Fruit fly (Drosophila melanogaster) whole organism, embryonic: ENCODE measurements around the gene Tsf2.

Experiments
- CG10543 ChIP-seq: fragments of 200-800 bp; sonication (Bioruptor generic); optimal IDR thresholded peaks from 3 replicates; lab custom pipeline; 2017; ENCODE audit warnings: missing biosample characterization, mild to moderate bottlenecking, missing genetic modification characterization, moderate library complexity
- CG10959 ChIP-seq: fragments of 200-800 bp; sonication (Bioruptor generic); IDR thresholded peaks from 2 replicates; pipeline ENCODE4 v1.3.6; 2022; ENCODE audit warnings: missing biosample characterization, missing genetic modification characterization
- CG11723 ChIP-seq: fragments of 200-800 bp; sonication (Bioruptor generic); optimal IDR thresholded peaks from 2 replicates; lab custom pipeline; 2017; ENCODE audit warnings: missing biosample characterization, mild to moderate bottlenecking, missing genetic modification characterization
- CG12659 ChIP-seq: fragments of 200-800 bp; sonication (Bioruptor generic); optimal IDR thresholded peaks from 3 replicates; lab custom pipeline; 2017; ENCODE audit warnings: mild to moderate bottlenecking, missing biosample characterization, missing genetic modification reagents, missing genetic modification characterization
- CG13123 ChIP-seq: fragments of 200-800 bp; sonication (Bioruptor generic); optimal IDR thresholded peaks from 2 replicates; lab custom pipeline; 2016; ENCODE audit warnings: missing biosample characterization, missing genetic modification characterization
- CG15479 ChIP-seq: fragments of 200-800 bp; sonication (Bioruptor generic); optimal IDR thresholded peaks from 3 replicates; lab custom pipeline; 2019; ENCODE audit warnings: missing biosample characterization, mild to moderate bottlenecking, missing genetic modification characterization, moderate library complexity
- CG15514 ChIP-seq: fragments of 200-800 bp; sonication (Bioruptor generic); optimal IDR thresholded peaks from 3 replicates; lab custom pipeline; 2017; ENCODE audit warnings: missing biosample characterization, missing genetic modification characterization, mild to moderate bottlenecking, moderate library complexity, missing genetic modification reagents
- CG15601 ChIP-seq: fragments of 200-800 bp; sonication (Bioruptor generic); optimal IDR thresholded peaks from 3 replicates; lab custom pipeline; 2019; ENCODE audit warnings: missing biosample characterization, mild to moderate bottlenecking, missing genetic modification characterization, moderate library complexity
- CG17186 ChIP-seq: fragments of 200-800 bp; sonication (Bioruptor generic); optimal IDR thresholded peaks from 3 replicates; lab custom pipeline; 2017; ENCODE audit warnings: missing biosample characterization, missing genetic modification reagents, missing genetic modification characterization
- CG17912 ChIP-seq: fragments of 200-800 bp; sonication (Bioruptor generic); optimal IDR thresholded peaks from 2 replicates; lab custom pipeline; 2018; ENCODE audit warnings: missing biosample characterization, mild to moderate bottlenecking, missing genetic modification characterization
- CG18764 ChIP-seq: fragments of 200-800 bp; sonication (Bioruptor generic); optimal IDR thresholded peaks from 3 replicates; lab custom pipeline; 2016; ENCODE audit warnings: missing biosample characterization, missing genetic modification characterization
- CG2678 ChIP-seq: fragments of 200-800 bp; sonication (Bioruptor generic); optimal IDR thresholded peaks from 3 replicates; lab custom pipeline; 2019; ENCODE audit warnings: missing biosample characterization, mild to moderate bottlenecking, missing genetic modification characterization, moderate library complexity
- CG3281 ChIP-seq: fragments of 200-800 bp; sonication (Bioruptor generic); optimal IDR thresholded peaks from 3 replicates; lab custom pipeline; 2017; ENCODE audit warnings: missing biosample characterization, mild to moderate bottlenecking, missing genetic modification characterization
- CG33213 ChIP-seq: fragments of 200-800 bp; sonication (Bioruptor generic); optimal IDR thresholded peaks from 3 replicates; lab custom pipeline; 2016; ENCODE audit warnings: missing biosample characterization, missing genetic modification characterization
- CG33557 ChIP-seq: fragments of 200-800 bp; sonication (Bioruptor generic); optimal IDR thresholded peaks from 2 replicates; lab custom pipeline; 2019; ENCODE audit warnings: missing biosample characterization, mild to moderate bottlenecking, missing genetic modification characterization, moderate library complexity
- CG34224 ChIP-seq: fragments of 200-800 bp; sonication (Bioruptor generic); IDR thresholded peaks from 3 replicates; pipeline ENCODE4 v1.3.6; 2022; ENCODE audit warnings: missing biosample characterization, missing genetic modification characterization; ENCODE audit not compliant: partially characterized antibody
- CG4404 ChIP-seq: fragments of 200-800 bp; sonication (Bioruptor generic); IDR thresholded peaks from 2 replicates; pipeline ENCODE4 v1.3.6; 2022; ENCODE audit warnings: missing biosample characterization, missing genetic modification characterization
- CG5180 ChIP-seq: fragments of 200-800 bp; sonication (Bioruptor generic); optimal IDR thresholded peaks from 3 replicates; lab custom pipeline; 2017; ENCODE audit warnings: missing biosample characterization, missing genetic modification characterization, mild to moderate bottlenecking, moderate library complexity, missing genetic modification reagents
- CG7556 ChIP-seq: fragments of 200-800 bp; sonication (Bioruptor generic); optimal IDR thresholded peaks from 2 replicates; lab custom pipeline; 2017; ENCODE audit warnings: missing biosample characterization, mild to moderate bottlenecking, missing genetic modification characterization
- CG8478 ChIP-seq: fragments of >200 bp; optimal IDR thresholded peaks from 2 replicates; lab custom pipeline; 2018
- CG9215 ChIP-seq: fragments of 200-800 bp; sonication (Bioruptor generic); IDR thresholded peaks from 2 replicates; pipeline ENCODE4 v1.3.6; 2022; ENCODE audit warnings: missing biosample characterization, missing genetic modification characterization
- CG9797 ChIP-seq: fragments of 200-800 bp; sonication (Bioruptor generic); optimal IDR thresholded peaks from 3 replicates; lab custom pipeline; 2018; ENCODE audit warnings: missing biosample characterization, mild to moderate bottlenecking, missing genetic modification characterization
- CTCF ChIP-seq: fragments of 200-800 bp; sonication (Bioruptor generic); optimal IDR thresholded peaks from 2 replicates; lab custom pipeline; 2017; ENCODE audit warnings: missing biosample characterization, mild to moderate bottlenecking, missing genetic modification characterization, moderate library complexity
- Dip2 ChIP-seq: fragments of 200-800 bp; sonication (Bioruptor generic); IDR thresholded peaks from 2 replicates; pipeline ENCODE4 v1.3.6; 2022; ENCODE audit warnings: missing biosample characterization, missing genetic modification characterization
- Dip3 ChIP-seq: fragments of 200-800 bp; sonication (Bioruptor generic); optimal IDR thresholded peaks from 3 replicates; lab custom pipeline; 2016; ENCODE audit warnings: missing biosample characterization, missing genetic modification characterization
- Hr39 ChIP-seq: fragments of >200 bp; optimal IDR thresholded peaks from 2 replicates; lab custom pipeline; 2017
- Max ChIP-seq: fragments of 200-800 bp; sonication (Bioruptor generic); optimal IDR thresholded peaks from 2 replicates; lab custom pipeline; 2016; ENCODE audit warnings: missing biosample characterization, mild to moderate bottlenecking, missing genetic modification characterization
- Nf-YB ChIP-seq: fragments of 200-800 bp; sonication (Bioruptor generic); optimal IDR thresholded peaks from 3 replicates; lab custom pipeline; 2019; ENCODE audit warnings: missing biosample characterization, mild to moderate bottlenecking, missing genetic modification characterization, moderate library complexity
- Oaz ChIP-seq: fragments of 200-800 bp; sonication (Bioruptor generic); IDR thresholded peaks from 2 replicates; pipeline ENCODE4 v1.3.6; 2022; ENCODE audit warnings: missing biosample characterization, missing genetic modification characterization
- Sry-β ChIP-seq: fragments of 200-800 bp; sonication (Bioruptor generic); optimal IDR thresholded peaks from 2 replicates; lab custom pipeline; 2018; ENCODE audit warnings: missing biosample characterization, mild to moderate bottlenecking, missing genetic modification characterization, moderate library complexity
- TFAM ChIP-seq: fragments of 200-800 bp; sonication (Bioruptor generic); optimal IDR thresholded peaks from 2 replicates; lab custom pipeline; 2017; ENCODE audit warnings: missing biosample characterization, missing genetic modification characterization, inconsistent platforms
- ase ChIP-seq: fragments of 200-800 bp; sonication (Bioruptor generic); IDR thresholded peaks from 3 replicates; pipeline ENCODE4 v1.3.6; 2022; ENCODE audit warnings: missing biosample characterization, missing genetic modification characterization
- bsh ChIP-seq, 2 experiments: fragments of 200-800 bp; sonication (Bioruptor generic); optimal IDR thresholded peaks; 2 replicates each; lab custom pipeline; 2017 to 2018; ENCODE audit warnings: mild to moderate bottlenecking in 2 of 2, missing biosample characterization in 2 of 2, missing genetic modification characterization in 2 of 2, moderate library complexity in 1 of 2
- chif ChIP-seq, 2 experiments: fragments of 200-800 bp; sonication (Bioruptor generic); optimal IDR thresholded peaks; 3 replicates each; lab custom pipeline; 2016; ENCODE audit warnings: missing biosample characterization in 2 of 2, missing genetic modification characterization in 2 of 2
- croc ChIP-seq: fragments of 200-800 bp; sonication (Bioruptor generic); conservative IDR thresholded peaks from 3 replicates; pipeline ENCODE4 v1.3.6; 2022; ENCODE audit warnings: missing biosample characterization, missing genetic modification characterization
- dysf ChIP-seq: fragments of 200-800 bp; sonication (Bioruptor generic); IDR thresholded peaks from 3 replicates; pipeline ENCODE4 v1.3.6; 2022; ENCODE audit warnings: missing biosample characterization, missing genetic modification characterization
- ewg ChIP-seq: fragments of 200-800 bp; sonication (Bioruptor generic); optimal IDR thresholded peaks from 3 replicates; lab custom pipeline; 2017; ENCODE audit warnings: mild to moderate bottlenecking, missing biosample characterization, missing genetic modification reagents, missing genetic modification characterization
- fu2 ChIP-seq: fragments of 200-800 bp; sonication (Bioruptor generic); optimal IDR thresholded peaks from 2 replicates; lab custom pipeline; 2016; ENCODE audit warnings: missing biosample characterization, missing genetic modification characterization
- kah ChIP-seq: fragments of 200-800 bp; sonication (Bioruptor generic); optimal IDR thresholded peaks from 2 replicates; lab custom pipeline; 2018; ENCODE audit warnings: missing biosample characterization, mild to moderate bottlenecking, missing genetic modification characterization
- kni ChIP-seq: fragments of 200-800 bp; sonication (Bioruptor generic); optimal IDR thresholded peaks from 3 replicates; lab custom pipeline; 2017; ENCODE audit warnings: mild to moderate bottlenecking, missing biosample characterization, missing genetic modification reagents, missing genetic modification characterization
- lmd ChIP-seq: fragments of 200-800 bp; sonication (Bioruptor generic); IDR thresholded peaks from 2 replicates; pipeline ENCODE4 v1.3.6; 2022; ENCODE audit warnings: missing biosample characterization, missing genetic modification characterization
- lov ChIP-seq, 2 experiments: fragments of 200-800 bp in 1 of 2; fragments of >200 bp in 1 of 2; sonication (Bioruptor generic) in 1 of 2; IDR thresholded peaks in 1 of 2; optimal IDR thresholded peaks in 1 of 2; 2 replicates in 1 of 2; 3 replicates in 1 of 2; pipeline versions ENCODE4 v1.3.6 to Lab custom; 2017 to 2022; ENCODE audit warnings: missing biosample characterization in 1 of 2, missing genetic modification characterization in 1 of 2
- org-1 ChIP-seq: fragments of 200-800 bp; sonication (Bioruptor generic); optimal IDR thresholded peaks from 2 replicates; lab custom pipeline; 2017; ENCODE audit warnings: missing biosample characterization, missing genetic modification characterization
- pita ChIP-seq: fragments of 200-800 bp; sonication (Bioruptor generic); optimal IDR thresholded peaks from 2 replicates; lab custom pipeline; 2017; ENCODE audit warnings: missing biosample characterization, mild to moderate bottlenecking, missing genetic modification characterization
- sd ChIP-seq: fragments of 200-800 bp; sonication (Bioruptor generic); optimal IDR thresholded peaks from 3 replicates; lab custom pipeline; 2018; ENCODE audit warnings: missing biosample characterization, mild to moderate bottlenecking, missing genetic modification characterization, moderate library complexity
- slp2 ChIP-seq: fragments of 200-800 bp; sonication (Bioruptor generic); optimal IDR thresholded peaks from 2 replicates; lab custom pipeline; 2016; ENCODE audit warnings: missing biosample characterization, missing genetic modification characterization
- sqz ChIP-seq: fragments of 200-800 bp; sonication (Bioruptor generic); optimal IDR thresholded peaks from 3 replicates; lab custom pipeline; 2018; ENCODE audit warnings: missing biosample characterization, mild to moderate bottlenecking, missing genetic modification characterization
- ssp ChIP-seq: fragments of 200-800 bp; sonication (Bioruptor generic); IDR thresholded peaks from 2 replicates; pipeline ENCODE4 v1.3.6; 2022; ENCODE audit warnings: missing biosample characterization, missing genetic modification characterization
- twi ChIP-seq: fragments of 200-800 bp; optimal IDR thresholded peaks from 2 replicates; lab custom pipeline; 2019; ENCODE audit warnings: missing biosample characterization, mild to moderate bottlenecking, missing genetic modification characterization, moderate library complexity
- tx ChIP-seq: fragments of 200-800 bp; sonication (Bioruptor generic); optimal IDR thresholded peaks from 2 replicates; lab custom pipeline; 2016; ENCODE audit warnings: missing biosample characterization, missing genetic modification characterization
- vnd ChIP-seq: fragments of 200-800 bp; sonication (Bioruptor generic); IDR thresholded peaks from 3 replicates; pipeline ENCODE4 v1.3.6; 2022; ENCODE audit warnings: missing biosample characterization, missing genetic modification characterization; ENCODE audit not compliant: partially characterized antibody

Tsf2 gene

DNA sequence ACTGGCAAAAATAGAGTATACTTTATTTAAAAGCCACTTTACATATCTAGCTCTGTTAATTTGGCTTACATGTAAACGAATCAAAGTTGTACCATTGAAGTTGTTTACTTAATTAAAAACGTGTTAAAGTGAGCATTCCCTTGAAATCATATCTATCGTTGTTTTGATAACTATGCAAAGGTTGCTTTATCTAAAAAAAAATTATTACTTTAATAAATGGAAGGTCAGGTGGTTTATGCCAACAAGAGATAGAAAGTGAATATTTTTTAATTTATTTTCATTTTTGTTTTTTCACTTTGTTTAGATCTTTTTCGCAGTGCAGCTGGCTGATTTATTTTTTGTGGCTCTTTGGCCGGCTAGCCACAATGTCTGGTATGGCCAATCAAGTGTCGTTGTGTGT is 50.6 kb downstream of the Tsf2 start (continued):
- TF ChIP-seq CG18764 (GFP tag; lab: Kevin White, UChicago) = peak; percentile 20
- TF ChIP-seq pita (GFP tag; lab: Kevin White, UChicago) = no peak
- peak; percentile 81 for TF ChIP-seq CG7556 (GFP tag; lab: Kevin White, UChicago)
- TF ChIP-seq CG9797 (GFP tag; lab: Kevin White, UChicago) = no peak
- no peak for TF ChIP-seq tx
- TF ChIP-seq CG3281 (GFP tag; lab: Kevin White, UChicago) = peak; percentile 41
- TF ChIP-seq CG15514 (GFP tag; lab: Kevin White, UChicago) = peak; percentile 43
- peak; percentile 46; the same call in 2 of the 3 replicates for TF ChIP-seq croc
- peak; percentile 78 for TF ChIP-seq dysf (GFP tag; lab: Robert Waterston, UW)
- peak; percentile 64 for TF ChIP-seq ewg (GFP tag; lab: Kevin White, UChicago)
- TF ChIP-seq Dip3 (GFP tag; lab: Kevin White, UChicago) = peak; percentile 14
- TF ChIP-seq slp2 (GFP tag; lab: Kevin White, UChicago) = peak; percentile 27
- TF ChIP-seq Dip2 (GFP tag; lab: Robert Waterston, UW) = no peak
- TF ChIP-seq CG8478 = no peak
- TF ChIP-seq fu2 (GFP tag; lab: Kevin White, UChicago) = peak; percentile 26
- TF ChIP-seq bsh (GFP tag; optimal IDR thresholded peaks at IDR 0.05; lab: Kevin White, UChicago) = peak; percentile 55 to 71
- TF ChIP-seq CG4404 (GFP tag; lab: Robert Waterston, UW) = peak; percentile 33; the same call in 1 of the 2 replicates
- no peak for TF ChIP-seq TFAM (GFP tag; lab: Kevin White, UChicago)
- TF ChIP-seq Nf-YB = peak; percentile 63
- peak; percentile 25 for TF ChIP-seq twi (tag; lab: Kevin White, UChicago)
- TF ChIP-seq CG33213 (GFP tag; lab: Kevin White, UChicago) = peak; percentile 39
- no peak for TF ChIP-seq lov (optimal IDR thresholded peaks at IDR 0.05; lab: Kevin White, UChicago)
- TF ChIP-seq lov (GFP tag; IDR thresholded peaks at IDR 0.05; lab: Robert Waterston, UW) = no peak
- TF ChIP-seq org-1 (GFP tag; lab: Kevin White, UChicago) = peak; percentile 50
- peak; percentile 88 for TF ChIP-seq CG2678 (tag; lab: Kevin White, UChicago)
- no peak for TF ChIP-seq kni (GFP tag; lab: Kevin White, UChicago)
- TF ChIP-seq ase (GFP tag; lab: Robert Waterston, UW) = peak; percentile 72; the same call in 2 of the 3 replicates
- 0 out of 2 replicates have a peak, but pooled peaks have one; percentile 33 for TF ChIP-seq Oaz
- no peak for TF ChIP-seq Sry-β (GFP tag; lab: Kevin White, UChicago)
- TF ChIP-seq CG15601 (tag; lab: Kevin White, UChicago) = peak; percentile 49
- TF ChIP-seq sd = no peak
- TF ChIP-seq CG13123 = peak; percentile 30
- peak; percentile 18 for TF ChIP-seq CG10543
- peak; percentile 75 for TF ChIP-seq Max
- no peak for TF ChIP-seq CTCF (GFP tag; lab: Kevin White, UChicago)
- TF ChIP-seq chif (GFP tag; optimal IDR thresholded peaks at IDR 0.05; lab: Kevin White, UChicago) = peak; percentile 47 to 65
- TF ChIP-seq CG10959 = no peak
- TF ChIP-seq CG9215 = peak; percentile 57
- no peak for TF ChIP-seq CG34224
- TF ChIP-seq CG12659 (GFP tag; lab: Kevin White, UChicago) = peak; percentile 86
- peak; percentile 47 for TF ChIP-seq ssp (GFP tag; lab: Robert Waterston, UW)
- peak; percentile 51 for TF ChIP-seq kah
- no peak for TF ChIP-seq CG17186
- TF ChIP-seq CG11723 = peak; percentile 47
- no peak for TF ChIP-seq CG17912
- no peak for TF ChIP-seq Hr39 (lab: Kevin White, UChicago)
- TF ChIP-seq lmd (GFP tag; lab: Robert Waterston, UW) = peak; percentile 70
- TF ChIP-seq CG5180 (GFP tag; lab: Kevin White, UChicago) = peak; percentile 71
- TF ChIP-seq sqz = peak; percentile 79
- TF ChIP-seq vnd (GFP tag; lab: Robert Waterston, UW) = no peak
- TF ChIP-seq CG15479 (GFP tag; lab: Kevin White, UChicago) = no peak
- TF ChIP-seq CG33557 (GFP tag; lab: Kevin White, UChicago) = no peak
